Fruit fly (Drosophila melanogaster): ENCODE data around the gene CG6765.
A peak's percentile ranks its signal among the peaks of the same experiment; 100 is the strongest.

CG6765 gene

DNA sequence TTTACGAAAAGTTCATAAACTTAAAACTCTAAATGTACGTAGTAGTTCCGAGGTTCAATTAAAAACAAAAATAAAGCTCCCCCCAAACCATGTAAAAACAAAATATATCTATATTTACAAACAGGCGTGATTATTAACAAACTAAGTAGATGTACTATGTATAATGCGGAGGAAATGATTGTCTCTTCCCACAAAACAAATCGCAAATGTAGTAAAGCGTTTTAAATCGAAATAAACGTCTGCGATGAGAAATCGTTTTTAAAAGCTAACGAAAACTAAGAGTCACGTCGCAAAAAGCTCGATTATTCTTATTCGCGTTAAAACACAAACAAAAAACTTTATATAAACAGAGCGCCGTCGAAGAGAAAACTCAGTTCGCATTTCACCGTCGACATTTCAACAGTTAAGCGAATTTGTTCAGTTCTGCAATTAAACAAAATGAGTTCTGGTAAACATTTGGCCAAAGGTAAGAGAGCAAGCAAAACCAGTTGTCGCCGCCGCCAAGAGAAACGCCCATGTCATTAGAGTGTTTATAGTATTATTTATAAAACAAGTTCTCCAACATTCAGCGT is 6.0 kb downstream of the CG6765 start, which contains the start of gene GstO3 (continued):
- TF ChIP-seq Fer1 (GFP tag; optimal IDR thresholded peaks at IDR 0.05) = peak; percentile 43
- no peak for TF ChIP-seq CG10147 (GFP tag; optimal IDR thresholded peaks at IDR 0.05)
- peak; percentile 67 for TF ChIP-seq lbe (GFP tag; optimal IDR thresholded peaks at IDR 0.05)
- TF ChIP-seq CG17361 (GFP tag; IDR thresholded peaks at IDR 0.05) = no peak
- TF ChIP-seq CG9215 (GFP tag; IDR thresholded peaks at IDR 0.05) = no peak
- TF ChIP-seq CG2129 (GFP tag; IDR thresholded peaks at IDR 0.05; ENCODE audit: partially characterized antibody) = no peak
- 0 out of 2 replicates have a peak, but pooled peaks have one; percentile 26 for TF ChIP-seq CG42726 (GFP tag; IDR thresholded peaks at IDR 0.05; ENCODE audit: partially characterized antibody)
- TF ChIP-seq bbx (GFP tag; IDR thresholded peaks at IDR 0.05; ENCODE audit: partially characterized antibody) = no peak
- peak; percentile 19 for TF ChIP-seq exex (tag; optimal IDR thresholded peaks at IDR 0.05)
- TF ChIP-seq eyg (GFP tag; optimal IDR thresholded peaks at IDR 0.05) = no peak
- TF ChIP-seq CG11456 (GFP tag; IDR thresholded peaks at IDR 0.05) = no peak
- TF ChIP-seq nom (GFP tag; optimal IDR thresholded peaks at IDR 0.05) = peak; percentile 81
- TF ChIP-seq Rx (GFP tag; IDR thresholded peaks at IDR 0.05) = no peak
- TF ChIP-seq CG16815 (GFP tag; optimal IDR thresholded peaks at IDR 0.05) = no peak
- peak in 1 of 2 experiments; percentile 59 for TF ChIP-seq Pdp1 (GFP tag; optimal IDR thresholded peaks at IDR 0.05)
- no peak for TF ChIP-seq CG17385 (GFP tag; optimal IDR thresholded peaks at IDR 0.05)
- TF ChIP-seq CG10543 (GFP tag; optimal IDR thresholded peaks at IDR 0.05) = peak; percentile 15
- peak; percentile 5 for TF ChIP-seq CG12659 (GFP tag; optimal IDR thresholded peaks at IDR 0.05)
- TF ChIP-seq tna (GFP tag; IDR thresholded peaks at IDR 0.05; ENCODE audit: partially characterized antibody) = no peak
- peak; percentile 51 for TF ChIP-seq Med (GFP tag)
- no peak for TF ChIP-seq CG8290 (GFP tag; optimal IDR thresholded peaks at IDR 0.05)
- TF ChIP-seq CG8290 (tag; optimal IDR thresholded peaks at IDR 0.05) = no peak
- TF ChIP-seq CG12219 (GFP tag; optimal IDR thresholded peaks at IDR 0.05) = no peak

dm6 chr3L:8519232-8519631 is 6.7 kb downstream of the CG6765 start:
- peak; percentile 69 for TF ChIP-seq CG3995 (GFP tag; optimal IDR thresholded peaks at IDR 0.05)
- TF ChIP-seq Eip74EF (GFP tag; optimal IDR thresholded peaks at IDR 0.05) = no peak
- TF ChIP-seq bbx (GFP tag; IDR thresholded peaks at IDR 0.05; ENCODE audit: partially characterized antibody) = no peak
- TF ChIP-seq zen2 (GFP tag; IDR thresholded peaks at IDR 0.05; ENCODE audit: partially characterized antibody) = no peak
- peak; percentile 21 for TF ChIP-seq CG2120 (GFP tag; optimal IDR thresholded peaks at IDR 0.05)
- peak; percentile 15 for TF ChIP-seq CG13296 (GFP tag; optimal IDR thresholded peaks at IDR 0.05)
- no peak for TF ChIP-seq gsb-n (tag; optimal IDR thresholded peaks at IDR 0.05)
- TF ChIP-seq CG4820 (GFP tag; optimal IDR thresholded peaks at IDR 0.05) = no peak
- no peak for TF ChIP-seq CG12659 (GFP tag; optimal IDR thresholded peaks at IDR 0.05)
- no peak for TF ChIP-seq CG2116 (GFP tag; optimal IDR thresholded peaks at IDR 0.05)
- TF ChIP-seq Atf6 (GFP tag; IDR thresholded peaks at IDR 0.05) = peak; percentile 32; the same call in 1 of the 2 replicates
- TF ChIP-seq kay (GFP tag; optimal IDR thresholded peaks at IDR 0.05) = peak; percentile 61
- TF ChIP-seq amos (GFP tag; IDR thresholded peaks at IDR 0.05; ENCODE audit: partially characterized antibody) = no peak
- peak; percentile 5 for TF ChIP-seq Fer3 (tag; optimal IDR thresholded peaks at IDR 0.05)
- 0 out of 3 replicates have a peak, but pooled peaks have one; percentile 24 for TF ChIP-seq CG11695 (GFP tag; IDR thresholded peaks at IDR 0.05)
- TF ChIP-seq ci (GFP tag; IDR thresholded peaks at IDR 0.05) = peak; percentile 18; the same call in 1 of the 3 replicates
- TF ChIP-seq onecut (GFP tag; IDR thresholded peaks at IDR 0.05) = peak; percentile 62; the same call in 1 of the 2 replicates
- peak; percentile 39 for TF ChIP-seq Rfx (GFP tag; IDR thresholded peaks at IDR 0.05)
- TF ChIP-seq z (GFP tag; IDR thresholded peaks at IDR 0.05) = no peak
- no peak for TF ChIP-seq CG17568 (GFP tag; optimal IDR thresholded peaks at IDR 0.05)
- 0 out of 2 replicates have a peak, but pooled peaks have one; percentile 24 for TF ChIP-seq CG14014 (GFP tag; IDR thresholded peaks at IDR 0.05)
- peak; percentile 53; the same call in 2 of the 3 replicates for TF ChIP-seq row (GFP tag; IDR thresholded peaks at IDR 0.05)
- TF ChIP-seq CG31224 (GFP tag; IDR thresholded peaks at IDR 0.05) = no peak
- peak; percentile 49; the same call in 1 of the 2 replicates for TF ChIP-seq GATAe (GFP tag; conservative IDR thresholded peaks at IDR 0.05)
- TF ChIP-seq her (GFP tag; optimal IDR thresholded peaks at IDR 0.05) = no peak
- no peak for TF ChIP-seq hkb (optimal IDR thresholded peaks at IDR 0.05)
- 0 out of 2 replicates have a peak, but pooled peaks have one; percentile 15 for TF ChIP-seq hkb (GFP tag; IDR thresholded peaks at IDR 0.05)
- TF ChIP-seq sim (GFP tag; IDR thresholded peaks at IDR 0.05) = 0 out of 2 replicates have a peak, but pooled peaks have one; percentile 31
- no peak for TF ChIP-seq seq (GFP tag; IDR thresholded peaks at IDR 0.05)

Measured in whole organism, embryonic.